Worm (Caenorhabditis elegans) whole organism, L2 larva: Measurements from ENCODE around the gene F40F4.7.

Experiments used
- ceh-82 ChIP-seq: fragments of 150-350 bp; optimal IDR thresholded peaks from 2 replicates; lab custom pipeline; 2014; ENCODE audit warnings: missing biosample characterization, missing genetic modification characterization
- elt-1 ChIP-seq: fragments of 150-350 bp; optimal IDR thresholded peaks from 2 replicates; lab custom pipeline; 2014; ENCODE audit warnings: missing biosample characterization, missing genetic modification characterization
- nhr-237 ChIP-seq: fragments of 150-350 bp; optimal IDR thresholded peaks from 2 replicates; lab custom pipeline; 2014; ENCODE audit warnings: missing biosample characterization, missing genetic modification characterization
- zag-1 ChIP-seq: fragments of 150-350 bp; optimal IDR thresholded peaks from 2 replicates; lab custom pipeline; 2014; ENCODE audit warnings: missing biosample characterization, missing genetic modification characterization

DNA sequence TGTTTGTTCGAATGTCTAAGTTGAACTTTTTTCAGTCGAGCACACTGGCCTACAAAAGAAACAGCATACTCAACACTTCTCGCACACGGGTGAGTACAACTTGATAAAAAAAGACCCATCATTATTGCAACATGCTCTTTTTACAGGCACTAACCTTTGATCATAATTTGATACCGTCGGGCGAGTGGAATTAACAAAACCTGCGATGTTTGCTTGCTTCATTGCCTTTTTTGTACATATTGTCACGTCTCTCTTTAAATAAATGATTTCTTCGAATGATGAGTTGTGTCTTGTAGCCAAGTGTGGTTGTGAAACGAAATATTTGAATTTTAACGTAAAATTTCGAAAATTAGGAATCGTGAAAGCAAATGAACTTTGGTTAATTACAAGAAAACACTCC is 39.7 kb upstream of the F40F4.7 start:
- TF ChIP-seq elt-1 (tag; lab: Kevin White, UChicago) = no peak
- no peak for TF ChIP-seq nhr-237 (tag; lab: Kevin White, UChicago)
- no peak for TF ChIP-seq zag-1 (tag; lab: Kevin White, UChicago)
- TF ChIP-seq ceh-82 (tag; lab: Kevin White, UChicago) = no peak
